Fruit fly (Drosophila melanogaster): ENCODE measurements around the gene CG17167.

The CG17167 gene

DNA sequence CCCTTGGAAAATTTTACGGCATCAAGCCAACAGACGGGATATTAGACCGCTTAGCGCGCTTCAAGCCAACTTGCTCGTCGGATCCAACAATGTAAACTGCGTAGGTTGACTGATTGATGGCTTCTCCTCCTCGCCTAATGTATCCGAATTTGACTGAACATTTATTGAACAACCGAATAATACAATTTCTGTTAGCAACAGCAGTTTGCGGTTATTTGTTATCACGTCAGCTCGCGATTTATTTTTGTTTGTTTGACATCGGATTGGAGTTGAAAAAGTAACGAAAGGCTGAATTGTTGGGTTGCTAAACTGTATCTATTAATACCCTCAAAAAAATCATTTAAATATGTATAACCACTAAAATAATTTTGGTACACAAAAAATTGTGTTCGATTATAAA lies 24.4 kb downstream of the CG17167 start, which contains the start of gene CG17159:
CG17159 (minus strand) TSS at position 101 of the 400 bp plus-strand sequence.
- TF ChIP-seq h (optimal IDR thresholded peaks at IDR 0.05) (no peak), Myc (optimal IDR thresholded peaks at IDR 0.05) (no peak), Sin3A (optimal IDR thresholded peaks at IDR 0.05) (no peak), insv (optimal IDR thresholded peaks at IDR 0.05) (no peak), ttk (optimal IDR thresholded peaks at IDR 0.05) (no peak), psq (optimal IDR thresholded peaks at IDR 0.05) (no peak)

DNA sequence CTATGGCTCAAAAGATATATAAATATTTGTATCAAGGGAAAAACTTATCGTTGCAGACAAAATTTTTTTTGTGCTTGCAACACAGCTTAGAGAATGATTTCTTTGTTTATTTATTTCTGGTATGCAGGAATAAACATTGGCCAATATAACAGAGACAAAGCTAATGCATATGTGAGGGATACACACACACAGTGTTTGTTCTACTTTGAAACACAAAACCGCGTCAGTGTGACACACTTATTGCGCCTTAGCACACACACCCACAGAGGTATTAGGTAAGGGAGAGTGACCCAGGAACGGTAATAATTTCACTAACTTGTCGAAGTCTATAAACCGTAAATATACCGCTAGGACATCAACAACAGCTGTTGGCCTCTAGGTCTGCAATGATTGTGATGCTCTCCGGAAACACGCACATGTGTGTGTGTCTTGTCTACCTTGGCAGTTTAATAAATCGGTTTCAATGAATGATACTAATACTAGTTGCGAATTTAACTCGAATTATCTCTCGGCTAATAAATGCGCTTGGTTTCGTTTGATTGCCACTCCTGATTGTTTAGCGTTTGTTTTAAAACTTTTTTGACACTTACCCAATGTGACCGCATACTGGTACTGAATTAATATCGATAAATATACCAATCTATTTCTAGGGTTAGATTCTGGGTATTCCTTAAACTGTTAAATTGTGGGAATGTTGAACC lies 28.2 kb downstream of the CG17167 start, which contains the start of gene CG17162:
CG17162 (minus strand) TSS at position 619 of the 701 bp plus-strand sequence.
- no peak for TF ChIP-seq h (optimal IDR thresholded peaks at IDR 0.05)
- no peak for TF ChIP-seq Myc (optimal IDR thresholded peaks at IDR 0.05)
- no peak for TF ChIP-seq insv (optimal IDR thresholded peaks at IDR 0.05)
- no peak for TF ChIP-seq ttk (optimal IDR thresholded peaks at IDR 0.05)
- TF ChIP-seq Sin3A (optimal IDR thresholded peaks at IDR 0.05) = no peak
- no peak for TF ChIP-seq psq (optimal IDR thresholded peaks at IDR 0.05)

DNA sequence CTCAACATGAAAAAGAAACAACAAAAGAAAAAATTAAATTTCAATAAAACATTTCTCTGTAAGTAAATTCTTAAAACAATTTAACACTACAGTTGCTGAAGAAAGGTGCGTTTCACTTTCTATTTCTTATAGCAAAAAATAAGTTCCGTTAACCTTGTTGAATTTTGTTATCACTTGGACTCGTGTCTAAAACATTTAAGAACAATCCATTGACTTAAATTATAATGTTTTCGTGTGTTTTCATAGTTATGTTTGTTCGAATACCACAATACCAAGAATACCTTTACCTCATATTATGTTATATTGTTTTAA lies 28.7 kb downstream of the CG17167 start:
- TF ChIP-seq h (optimal IDR thresholded peaks at IDR 0.05) = no peak
- no peak for TF ChIP-seq Sin3A (optimal IDR thresholded peaks at IDR 0.05)
- TF ChIP-seq insv (optimal IDR thresholded peaks at IDR 0.05) = no peak
- TF ChIP-seq psq (optimal IDR thresholded peaks at IDR 0.05) = no peak
- TF ChIP-seq ttk (optimal IDR thresholded peaks at IDR 0.05) = no peak
- TF ChIP-seq Myc (optimal IDR thresholded peaks at IDR 0.05) = no peak

DNA sequence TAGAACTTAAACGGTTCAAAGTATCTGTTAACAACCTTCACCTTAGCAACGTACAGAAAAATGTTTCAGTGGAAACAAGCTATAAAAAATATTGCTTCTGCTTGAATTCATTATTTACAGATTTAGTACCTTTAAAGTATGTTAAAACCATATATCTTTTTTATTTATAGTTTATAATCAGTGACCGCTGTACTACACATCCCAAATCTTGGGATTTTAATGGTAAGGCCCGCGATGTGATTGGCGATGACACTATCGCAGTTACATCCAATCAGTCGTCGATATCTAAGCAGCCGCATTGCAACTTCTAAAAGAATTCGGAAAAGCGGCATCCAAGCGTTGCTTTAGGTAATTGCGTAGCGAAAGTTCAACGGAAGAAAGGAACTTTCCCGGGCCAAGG lies 29.1 kb downstream of the CG17167 start:
- no peak for TF ChIP-seq Sin3A (optimal IDR thresholded peaks at IDR 0.05)
- TF ChIP-seq insv (optimal IDR thresholded peaks at IDR 0.05) = no peak
- no peak for TF ChIP-seq ttk (optimal IDR thresholded peaks at IDR 0.05)
- TF ChIP-seq h (optimal IDR thresholded peaks at IDR 0.05) = no peak
- no peak for TF ChIP-seq Myc (optimal IDR thresholded peaks at IDR 0.05)
- TF ChIP-seq psq (optimal IDR thresholded peaks at IDR 0.05) = no peak

DNA sequence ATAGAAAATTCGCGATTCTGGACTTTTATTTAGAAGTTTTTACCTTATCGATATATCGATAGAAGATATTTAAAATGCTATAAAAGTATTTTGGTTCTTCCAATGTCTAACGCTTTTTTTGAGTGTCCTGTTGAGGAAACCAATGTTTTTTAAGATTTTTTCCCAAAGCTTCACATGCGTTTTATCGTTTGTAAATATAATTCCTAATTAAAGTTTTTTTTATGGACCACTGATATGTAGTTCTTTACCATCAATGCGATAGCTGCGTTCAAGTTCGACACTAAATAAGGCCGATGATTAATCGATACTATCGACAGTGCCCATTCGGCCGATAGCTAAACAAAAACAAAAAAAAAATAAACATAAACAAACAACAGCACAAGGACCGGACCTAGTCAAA lies 37.6 kb downstream of the CG17167 start, which contains the start of gene ATbp:
ATbp (plus strand) TSS at position 312 of the 400 bp plus-strand sequence.
- TF ChIP-seq Sin3A (optimal IDR thresholded peaks at IDR 0.05) (no peak), psq (optimal IDR thresholded peaks at IDR 0.05) (no peak), Myc (optimal IDR thresholded peaks at IDR 0.05) (no peak), ttk (optimal IDR thresholded peaks at IDR 0.05) (no peak), h (optimal IDR thresholded peaks at IDR 0.05) (no peak), insv (optimal IDR thresholded peaks at IDR 0.05) (no peak)
